Worm (Caenorhabditis elegans) whole organism, L4 larva: Measurements from ENCODE around the gene lsm-4.
A peak's percentile ranks its signal among the peaks of the same experiment; 100 is the strongest.

ENCODE experiments used
- F10B5.3 ChIP-seq: sonication (generic microtip); optimal IDR thresholded peaks from 2 replicates; lab custom pipeline; 2016; ENCODE audit warnings: mild to moderate bottlenecking, missing genetic modification characterization, missing compliant biosample characterization
- F26F4.8 ChIP-seq: fragments of 200-800 bp; sonication (Bioruptor generic); conservative IDR thresholded peaks from 2 replicates; pipeline ENCODE4 v1.3.6; 2022; ENCODE audit warnings: missing genetic modification characterization, missing compliant biosample characterization
- F44E2.7 ChIP-seq: fragments of 200-800 bp; sonication (Bioruptor generic); IDR thresholded peaks from 2 replicates; pipeline ENCODE4 v2.1.2; 2022; ENCODE audit warnings: missing genetic modification characterization, missing compliant biosample characterization
- T20F7.1 ChIP-seq: fragments of 200-800 bp; sonication (Bioruptor generic); optimal IDR thresholded peaks from 2 replicates; lab custom pipeline; 2018; ENCODE audit warnings: mild to moderate bottlenecking, missing genetic modification characterization, missing compliant biosample characterization
- Y48G9A.11 ChIP-seq: fragments of 200-800 bp; sonication (Bioruptor generic); IDR thresholded peaks from 2 replicates; pipeline ENCODE4 v1.3.6; 2022; ENCODE audit warnings: missing genetic modification reagents, missing genetic modification characterization, missing compliant biosample characterization
- ZK337.2 ChIP-seq: fragments of 200-800 bp; sonication (Bioruptor generic); IDR thresholded peaks from 2 replicates; pipeline ENCODE4 v1.3.6; 2022; ENCODE audit warnings: missing genetic modification reagents, missing genetic modification characterization, missing compliant biosample characterization
- aha-1 ChIP-seq: fragments of 150-350 bp; peaks from one replicate; lab custom pipeline; 2014; ENCODE audit warnings: missing biosample characterization, missing genetic modification characterization
- aly-2 ChIP-seq: sonication (generic microtip); optimal IDR thresholded peaks from 2 replicates; lab custom pipeline; 2018; ENCODE audit warnings: missing biosample characterization, missing genetic modification characterization
- attf-4 ChIP-seq: sonication (generic microtip); optimal IDR thresholded peaks from 3 replicates; lab custom pipeline; 2017; ENCODE audit warnings: missing biosample characterization, missing genetic modification characterization
- ceh-62 ChIP-seq: sonication (generic microtip); optimal IDR thresholded peaks from 2 replicates; lab custom pipeline; 2017; ENCODE audit warnings: missing biosample characterization, missing genetic modification characterization
- cey-2 ChIP-seq: sonication (generic microtip); optimal IDR thresholded peaks from 3 replicates; lab custom pipeline; 2017; ENCODE audit warnings: missing genetic modification characterization, mild to moderate bottlenecking, missing compliant biosample characterization, antibody characterized with exemption, borderline replicate concordance; ENCODE audit not compliant: insufficient read depth
- ctbp-1 ChIP-seq: fragments of 200-800 bp; sonication (Bioruptor generic); IDR thresholded peaks from 2 replicates; pipeline ENCODE4 v1.3.6; 2022; ENCODE audit warnings: missing genetic modification reagents, missing genetic modification characterization, missing compliant biosample characterization
- daf-16 ChIP-seq, 3 experiments: sonication (generic microtip); optimal IDR thresholded peaks; 2 replicates each; lab custom pipeline; 2016 to 2017; ENCODE audit warnings: missing genetic modification characterization in 3 of 3, missing genetic modification reagents in 3 of 3, mild to moderate bottlenecking in 2 of 3, missing compliant biosample characterization in 2 of 3, missing biosample characterization in 1 of 3, moderate library complexity in 1 of 3
- daf-19 ChIP-seq: fragments of 200-800 bp; sonication (Bioruptor generic); conservative IDR thresholded peaks from 2 replicates; pipeline ENCODE4 v1.3.6; 2022; ENCODE audit warnings: missing genetic modification characterization, missing compliant biosample characterization
- daf-8 ChIP-seq: fragments of 200-800 bp; sonication (Bioruptor generic); IDR thresholded peaks from 2 replicates; pipeline ENCODE4 v1.3.6; 2022; ENCODE audit warnings: missing genetic modification characterization, missing compliant biosample characterization
- dmd-6 ChIP-seq: fragments of 200-800 bp; sonication (Bioruptor generic); IDR thresholded peaks from 2 replicates; pipeline ENCODE4 v1.3.6; 2022; ENCODE audit warnings: missing genetic modification reagents, missing genetic modification characterization, missing compliant biosample characterization
- dve-1 ChIP-seq: sonication (generic microtip); optimal IDR thresholded peaks from 2 replicates; lab custom pipeline; 2017; ENCODE audit warnings: antibody characterized with exemption, mild to moderate bottlenecking, missing genetic modification characterization, missing compliant biosample characterization; ENCODE audit not compliant: insufficient read depth
- egl-43 ChIP-seq: fragments of 200-800 bp; sonication (Bioruptor generic); IDR thresholded peaks from 2 replicates; pipeline ENCODE4 v1.3.6; 2022; ENCODE audit warnings: missing genetic modification reagents, missing genetic modification characterization, missing compliant biosample characterization
- hlh-11 ChIP-seq: fragments of 200-800 bp; sonication (Bioruptor generic); optimal IDR thresholded peaks from 2 replicates; lab custom pipeline; 2018; ENCODE audit warnings: mild to moderate bottlenecking, missing genetic modification characterization, missing compliant biosample characterization
- hmg-1.1 ChIP-seq: fragments of 200-800 bp; sonication (Bioruptor generic); IDR thresholded peaks from 2 replicates; pipeline ENCODE4 v1.3.6; 2022; ENCODE audit warnings: missing genetic modification reagents, missing genetic modification characterization, missing compliant biosample characterization
- lin-1 ChIP-seq: fragments of 200-800 bp; sonication (Bioruptor generic); IDR thresholded peaks from 2 replicates; pipeline ENCODE4 v1.3.6; 2022; ENCODE audit warnings: missing genetic modification reagents, missing genetic modification characterization, missing compliant biosample characterization
- lin-13 ChIP-seq: fragments of 150-350 bp; optimal IDR thresholded peaks from 2 replicates; lab custom pipeline; 2014; ENCODE audit warnings: missing biosample characterization, missing genetic modification reagents, missing genetic modification characterization
- lin-15B ChIP-seq: fragments of 150-350 bp; sonication (generic microtip); optimal IDR thresholded peaks from 3 replicates; lab custom pipeline; 2014; ENCODE audit warnings: missing biosample characterization, missing genetic modification characterization
- lin-38 ChIP-seq: fragments of 200-800 bp; sonication (Bioruptor generic); IDR thresholded peaks from 2 replicates; pipeline ENCODE4 v1.3.6; 2022; ENCODE audit warnings: missing genetic modification reagents, missing genetic modification characterization, missing compliant biosample characterization
- lir-3 ChIP-seq: sonication (generic microtip); optimal IDR thresholded peaks from 2 replicates; lab custom pipeline; 2016; ENCODE audit warnings: mild to moderate bottlenecking, missing genetic modification characterization, missing compliant biosample characterization
- mes-2 ChIP-seq: sonication (generic microtip); optimal IDR thresholded peaks from 2 replicates; lab custom pipeline; 2016; ENCODE audit warnings: missing genotype, mild to moderate bottlenecking, missing genetic modification characterization, missing compliant biosample characterization; ENCODE audit not compliant: poor library complexity, severe bottlenecking
- nhr-10 ChIP-seq: fragments of 150-350 bp; optimal IDR thresholded peaks from 2 replicates; lab custom pipeline; 2014; ENCODE audit warnings: missing biosample characterization, missing genetic modification characterization
- nhr-11 ChIP-seq: fragments of 150-350 bp; optimal IDR thresholded peaks from 2 replicates; lab custom pipeline; 2014; ENCODE audit warnings: missing biosample characterization, missing genetic modification characterization
- nhr-28 ChIP-seq: fragments of 150-350 bp; optimal IDR thresholded peaks from 2 replicates; lab custom pipeline; 2014; ENCODE audit warnings: missing biosample characterization, missing genetic modification characterization
- nhr-42 ChIP-seq: fragments of 200-800 bp; sonication (Bioruptor generic); IDR thresholded peaks from 2 replicates; pipeline ENCODE4 v1.3.6; 2022; ENCODE audit warnings: missing genetic modification characterization, missing compliant biosample characterization
- nhr-6 ChIP-seq: fragments of 150-350 bp; optimal IDR thresholded peaks from 2 replicates; lab custom pipeline; 2014; ENCODE audit warnings: missing biosample characterization, missing genetic modification characterization
- pqm-1 ChIP-seq: sonication (generic microtip); optimal IDR thresholded peaks from 2 replicates; lab custom pipeline; 2017; ENCODE audit warnings: missing biosample characterization, missing genetic modification characterization
- sdz-12 ChIP-seq: fragments of 200-800 bp; sonication (Bioruptor generic); optimal IDR thresholded peaks from 2 replicates; lab custom pipeline; 2018; ENCODE audit warnings: mild to moderate bottlenecking, missing genetic modification characterization, missing compliant biosample characterization
- skn-1 ChIP-seq: fragments of 150-350 bp; optimal IDR thresholded peaks from 2 replicates; lab custom pipeline; 2014; ENCODE audit warnings: missing biosample characterization, missing genetic modification characterization
- snpc-1.2 ChIP-seq: fragments of 200-800 bp; sonication (Bioruptor generic); IDR thresholded peaks from 2 replicates; pipeline ENCODE4 v1.3.6; 2022; ENCODE audit warnings: missing genetic modification reagents, missing genetic modification characterization, missing compliant biosample characterization
- snpc-4 ChIP-seq: fragments of 150-350 bp; optimal IDR thresholded peaks from 2 replicates; lab custom pipeline; 2014; ENCODE audit warnings: missing biosample characterization, missing genetic modification characterization
- spr-3 ChIP-seq: fragments of 200-800 bp; sonication (Bioruptor generic); optimal IDR thresholded peaks from 2 replicates; lab custom pipeline; 2018; ENCODE audit warnings: mild to moderate bottlenecking, missing genetic modification characterization, missing compliant biosample characterization
- unc-62 ChIP-seq, 3 experiments: fragments of 150-350 bp in 1 of 3; sonication (generic microtip); optimal IDR thresholded peaks in 2 of 3; peaks in 1 of 3; 1 replicate in 1 of 3; 2 replicates in 2 of 3; lab custom pipeline; 2014 to 2017; ENCODE audit warnings: missing biosample characterization in 3 of 3, missing genetic modification characterization in 3 of 3, missing genetic modification reagents in 3 of 3, missing genotype in 1 of 3

The lsm-4 gene

ce11 chrII:7210187-7210586 lies 42.8 kb downstream of the lsm-4 start, which contains the start of gene E04F6.15 (continued):
- TF ChIP-seq mes-2 (tag; lab: Kevin White, UChicago) (no peak), dmd-6 (GFP tag; lab: Robert Waterston, UW) (peak; percentile 47; the same call in 1 of the 2 replicates)

DNA sequence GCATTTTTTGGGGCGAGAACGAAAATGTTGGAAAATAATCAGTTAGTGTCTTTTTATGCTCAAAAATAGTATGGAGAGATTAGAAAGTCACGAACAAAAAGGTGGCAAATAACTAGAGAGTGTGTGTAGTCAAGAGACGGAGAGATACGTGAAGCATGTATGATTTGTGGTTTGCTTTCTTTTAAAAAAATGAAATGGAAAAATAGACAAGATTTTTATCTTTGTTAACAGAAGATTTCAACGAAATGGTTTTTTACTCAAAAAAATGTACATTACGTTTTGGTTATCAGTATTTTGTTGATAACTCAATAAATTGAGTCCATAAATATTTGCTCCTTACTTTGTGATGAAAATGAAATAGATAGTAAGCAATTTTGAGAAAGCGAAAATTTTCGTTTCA lies 44.8 kb downstream of the lsm-4 start, which contains the start of gene dhs-7:
TSS of gene dhs-7 (minus strand) at position 277 of the 400 bp plus-strand sequence.
- no peak for TF ChIP-seq daf-16 (GFP tag; optimal IDR thresholded peaks at IDR 0.05; lab: Kevin White, UChicago)
- TF ChIP-seq daf-16 (tag; optimal IDR thresholded peaks at IDR 0.05; lab: Kevin White, UChicago): peak; percentile 70
- TF ChIP-seq lir-3 (tag; lab: Kevin White, UChicago): no peak
- peak; percentile 36; the same call in 1 of the 2 replicates for TF ChIP-seq dmd-6 (GFP tag; lab: Robert Waterston, UW)
- TF ChIP-seq hlh-11: peak; percentile 20
- peak; percentile 34 for TF ChIP-seq nhr-28 (tag; lab: Kevin White, UChicago)
- TF ChIP-seq pqm-1 (tag; lab: Kevin White, UChicago): peak; percentile 47
- peak; percentile 58 for TF ChIP-seq dve-1 (tag; lab: Kevin White, UChicago)
- no peak for TF ChIP-seq F10B5.3
- no peak for TF ChIP-seq lin-1 (GFP tag; lab: Robert Waterston, UW)
- TF ChIP-seq F44E2.7: no peak

DNA sequence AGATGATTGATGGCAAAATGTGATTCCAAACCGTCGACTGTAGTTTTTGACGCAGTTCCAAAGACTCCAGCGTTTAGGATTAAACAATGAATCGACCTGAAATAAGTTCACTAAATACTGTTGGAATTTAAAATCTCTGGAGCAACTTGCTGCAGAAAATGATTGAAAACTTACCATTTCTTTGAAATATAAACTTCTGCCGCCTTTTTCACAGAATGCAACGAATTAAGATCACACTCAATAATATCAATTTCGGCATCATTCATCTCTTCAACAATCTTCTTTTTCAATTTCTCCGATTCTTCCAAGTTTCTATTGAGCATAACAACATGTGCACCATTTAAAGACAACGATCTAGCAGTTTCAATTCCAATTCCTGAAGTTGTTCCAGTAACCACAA lies 45.3 kb downstream of the lsm-4 start:
- TF ChIP-seq unc-62 (GFP tag; optimal IDR thresholded peaks at IDR 0.05 in 1 of 2; lab: Kevin White, UChicago) (peak in 1 of 2 experiments; percentile 90), unc-62 (tag; optimal IDR thresholded peaks at IDR 0.05; lab: Kevin White, UChicago) (no peak), aha-1 (no peak)

ce11 chrII:7205388-7205787 lies 47.6 kb downstream of the lsm-4 start, which contains the start of gene srd-59:
Gene srd-59 (plus strand): TSS chrII:7205688.
- TF ChIP-seq cey-2 (tag; lab: Kevin White, UChicago) (no peak), lir-3 (tag; lab: Kevin White, UChicago) (no peak), snpc-1.2 (GFP tag; lab: Robert Waterston, UW) (no peak), lin-1 (GFP tag; lab: Robert Waterston, UW) (no peak), hlh-11 (no peak), sdz-12 (GFP tag; lab: Kevin White, UChicago) (no peak), ctbp-1 (GFP tag; lab: Robert Waterston, UW) (no peak), nhr-11 (tag; lab: Kevin White, UChicago) (no peak)

DNA sequence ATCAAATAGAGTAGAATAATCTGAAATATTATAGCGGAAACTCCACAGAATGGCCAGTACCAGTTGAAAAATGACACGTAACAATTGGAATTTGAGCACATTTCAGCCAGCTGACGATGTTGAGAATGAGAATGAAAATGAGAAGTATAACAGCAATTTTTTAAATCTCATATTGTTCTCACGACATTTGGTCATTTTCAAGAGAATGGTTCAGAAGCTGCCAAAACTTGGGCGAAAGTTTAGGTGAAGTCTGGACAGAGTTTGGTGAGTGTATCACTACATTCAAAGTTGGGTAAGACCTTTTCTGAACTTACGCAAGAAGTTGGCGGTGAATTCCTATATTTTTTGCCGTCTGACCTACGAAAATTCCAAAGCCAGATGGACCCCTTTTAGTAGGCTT lies 48.0 kb downstream of the lsm-4 start, which contains the start of gene srd-58:
TSS of gene srd-58 (minus strand) at position 101 of the 400 bp plus-strand sequence.
- TF ChIP-seq hmg-1.1 (GFP tag; lab: Robert Waterston, UW) (no peak), aly-2 (tag; lab: Kevin White, UChicago) (no peak), T20F7.1 (no peak), F10B5.3 (no peak), Y48G9A.11 (GFP tag; lab: Robert Waterston, UW) (no peak), snpc-4 (tag; lab: Kevin White, UChicago) (no peak), lin-13 (GFP tag; lab: Kevin White, UChicago) (no peak), F26F4.8 (GFP tag; lab: Robert Waterston, UW) (no peak), lin-38 (GFP tag; lab: Robert Waterston, UW) (no peak), ceh-62 (tag; lab: Kevin White, UChicago) (no peak), daf-8 (GFP tag; lab: Robert Waterston, UW) (no peak), lin-15B (tag; lab: Kevin White, UChicago) (no peak)

- TF ChIP-seq attf-4 (tag; lab: Kevin White, UChicago): no peak
- TF ChIP-seq spr-3 (GFP tag; lab: Kevin White, UChicago): no peak
- no peak for TF ChIP-seq ZK337.2
- TF ChIP-seq daf-19 (GFP tag; lab: Robert Waterston, UW): no peak
- no peak for TF ChIP-seq nhr-42 (GFP tag; lab: Robert Waterston, UW)
- no peak for TF ChIP-seq egl-43 (GFP tag; lab: Robert Waterston, UW)
- no peak for TF ChIP-seq cey-2 (tag; lab: Kevin White, UChicago)
- no peak for TF ChIP-seq nhr-10 (tag; lab: Kevin White, UChicago)
- TF ChIP-seq skn-1 (tag; lab: Kevin White, UChicago): no peak
- no peak for TF ChIP-seq nhr-6 (tag; lab: Kevin White, UChicago)
- no peak for TF ChIP-seq F10B5.3
Observed at ce11 chrII:7203110-7203509, 49.9 kb downstream of the lsm-4 start, which contains the start of gene srd-56. Gene srd-56 (minus strand): TSS chrII:7203210.
